Worm (Caenorhabditis elegans) whole organism, late embryonic: ENCODE data around the gene D1014.2.

Source experiments
- T23F11.4 ChIP-seq: fragments of 200-800 bp; sonication (Bioruptor generic); optimal IDR thresholded peaks from 2 replicates; lab custom pipeline; 2018; ENCODE audit warnings: mild to moderate bottlenecking, missing genetic modification characterization, missing compliant biosample characterization
- ahr-1 ChIP-seq: sonication (generic microtip); optimal IDR thresholded peaks from 2 replicates; lab custom pipeline; 2016; ENCODE audit warnings: missing genetic modification characterization, missing compliant biosample characterization
- ama-1 ChIP-seq: fragments of 150-350 bp; optimal IDR thresholded peaks from 2 replicates; lab custom pipeline; 2014
- ceh-14 ChIP-seq: sonication (generic microtip); optimal IDR thresholded peaks from 2 replicates; lab custom pipeline; 2016; ENCODE audit warnings: missing genotype, missing genetic modification characterization, missing compliant biosample characterization
- ceh-19 ChIP-seq: fragments of 200-800 bp; sonication (Bioruptor generic); optimal IDR thresholded peaks from 2 replicates; lab custom pipeline; 2018; ENCODE audit warnings: mild to moderate bottlenecking, missing genetic modification characterization, missing compliant biosample characterization
- ceh-2 ChIP-seq: sonication (generic microtip); optimal IDR thresholded peaks from 2 replicates; lab custom pipeline; 2016; ENCODE audit warnings: missing genotype, missing genetic modification characterization, missing compliant biosample characterization
- ceh-30 ChIP-seq: fragments of 150-350 bp; optimal IDR thresholded peaks from 2 replicates; lab custom pipeline; 2014; ENCODE audit warnings: missing biosample characterization, missing genetic modification characterization
- ceh-31 ChIP-seq: sonication (generic microtip); optimal IDR thresholded peaks from 2 replicates; lab custom pipeline; 2016; ENCODE audit warnings: missing genetic modification characterization, missing compliant biosample characterization
- ceh-45 ChIP-seq: fragments of 200-800 bp; sonication (Bioruptor generic); IDR thresholded peaks from 2 replicates; pipeline ENCODE4 v1.3.6; 2022; ENCODE audit warnings: missing genetic modification reagents, missing genetic modification characterization, missing compliant biosample characterization
- ceh-48 ChIP-seq: sonication (generic microtip); optimal IDR thresholded peaks from 2 replicates; lab custom pipeline; 2016; ENCODE audit warnings: missing genetic modification characterization, inconsistent platforms, missing compliant biosample characterization
- ceh-6 ChIP-seq: fragments of 200-800 bp; sonication (Bioruptor generic); optimal IDR thresholded peaks from 2 replicates; lab custom pipeline; 2018; ENCODE audit warnings: mild to moderate bottlenecking, missing genetic modification characterization, missing compliant biosample characterization
- dmd-4 ChIP-seq: sonication (generic microtip); optimal IDR thresholded peaks from 2 replicates; lab custom pipeline; 2016; ENCODE audit warnings: borderline replicate concordance, missing genetic modification characterization, missing compliant biosample characterization
- dve-1 ChIP-seq: sonication (generic microtip); optimal IDR thresholded peaks from 2 replicates; lab custom pipeline; 2017; ENCODE audit warnings: antibody characterized with exemption, mild to moderate bottlenecking, missing genetic modification characterization, missing compliant biosample characterization
- elt-2 ChIP-seq: sonication (generic microtip); optimal IDR thresholded peaks from 2 replicates; lab custom pipeline; 2016; ENCODE audit warnings: missing genetic modification reagents, missing genetic modification characterization, missing compliant biosample characterization
- elt-4 ChIP-seq: sonication (generic microtip); optimal IDR thresholded peaks from 2 replicates; lab custom pipeline; 2016; ENCODE audit warnings: missing genetic modification characterization, missing compliant biosample characterization
- eyg-1 ChIP-seq: sonication (generic microtip); optimal IDR thresholded peaks from 2 replicates; lab custom pipeline; 2016; ENCODE audit warnings: missing genotype, missing genetic modification characterization, missing compliant biosample characterization
- fax-1 ChIP-seq: sonication (generic microtip); optimal IDR thresholded peaks from 2 replicates; lab custom pipeline; 2016; ENCODE audit warnings: missing genotype, missing genetic modification characterization, missing compliant biosample characterization
- hlh-30 ChIP-seq: sonication (generic microtip); optimal IDR thresholded peaks from 2 replicates; lab custom pipeline; 2017; ENCODE audit warnings: antibody characterized with exemption, missing genetic modification characterization, missing compliant biosample characterization; ENCODE audit not compliant: insufficient read depth
- hlh-6 ChIP-seq: sonication (generic microtip); optimal IDR thresholded peaks from 2 replicates; lab custom pipeline; 2016; ENCODE audit warnings: missing genotype, missing genetic modification characterization, missing compliant biosample characterization
- hlh-8 ChIP-seq: sonication (generic microtip); optimal IDR thresholded peaks from 2 replicates; lab custom pipeline; 2016; ENCODE audit warnings: missing genotype, missing genetic modification characterization, missing compliant biosample characterization
- lin-11 ChIP-seq: fragments of 200-800 bp; sonication (Bioruptor generic); optimal IDR thresholded peaks from 2 replicates; lab custom pipeline; 2018; ENCODE audit warnings: mild to moderate bottlenecking, missing genetic modification characterization, missing compliant biosample characterization
- mec-3 ChIP-seq: sonication (generic microtip); optimal IDR thresholded peaks from 2 replicates; lab custom pipeline; 2016; ENCODE audit warnings: borderline replicate concordance, missing genetic modification characterization, missing compliant biosample characterization
- nfya-1 ChIP-seq: sonication (generic microtip); optimal IDR thresholded peaks from 2 replicates; lab custom pipeline; 2017; ENCODE audit warnings: missing genetic modification characterization, mild to moderate bottlenecking, missing compliant biosample characterization, antibody characterized with exemption, moderate library complexity
- nhr-11 ChIP-seq: fragments of 150-350 bp; optimal IDR thresholded peaks from 2 replicates; lab custom pipeline; 2014; ENCODE audit warnings: missing biosample characterization, missing genetic modification characterization
- nhr-232 ChIP-seq: sonication (generic microtip); optimal IDR thresholded peaks from 2 replicates; lab custom pipeline; 2016; ENCODE audit warnings: missing genetic modification characterization, missing compliant biosample characterization
- pag-3 ChIP-seq: sonication (generic microtip); optimal IDR thresholded peaks from 2 replicates; lab custom pipeline; 2016; ENCODE audit warnings: missing compliant biosample characterization, missing genetic modification characterization, borderline replicate concordance
- pros-1 ChIP-seq: fragments of 150-350 bp; optimal IDR thresholded peaks from 2 replicates; lab custom pipeline; 2014; ENCODE audit warnings: missing biosample characterization, missing genetic modification reagents, missing genetic modification characterization
- ref-2 ChIP-seq: sonication (generic microtip); optimal IDR thresholded peaks from 2 replicates; lab custom pipeline; 2016; ENCODE audit warnings: missing genetic modification characterization, missing compliant biosample characterization
- rnt-1 ChIP-seq: sonication (generic microtip); optimal IDR thresholded peaks from 2 replicates; lab custom pipeline; 2016; ENCODE audit warnings: missing genetic modification characterization, missing compliant biosample characterization
- sox-2 ChIP-seq: fragments of 200-800 bp; sonication (Bioruptor generic); IDR thresholded peaks from 2 replicates; pipeline ENCODE4 v1.3.6; 2022; ENCODE audit warnings: missing genetic modification reagents, missing genetic modification characterization, missing compliant biosample characterization
- tbx-7 ChIP-seq: sonication (generic microtip); optimal IDR thresholded peaks from 2 replicates; lab custom pipeline; 2016; ENCODE audit warnings: missing genotype, missing genetic modification characterization, missing compliant biosample characterization
- unc-3 ChIP-seq, 2 experiments: fragments of 200-800 bp in 1 of 2; sonication (Bioruptor generic) in 1 of 2; sonication (generic microtip) in 1 of 2; conservative IDR thresholded peaks in 1 of 2; optimal IDR thresholded peaks in 1 of 2; 2 replicates each; pipeline versions ENCODE4 v1.3.6 to Lab custom; 2016 to 2022; ENCODE audit warnings: missing compliant biosample characterization in 2 of 2, missing genetic modification characterization in 2 of 2, missing genetic modification reagents in 1 of 2
- unc-55 ChIP-seq: sonication (generic microtip); optimal IDR thresholded peaks from 2 replicates; lab custom pipeline; 2017; ENCODE audit warnings: missing biosample characterization, missing genetic modification reagents, missing genetic modification characterization
- zip-5 ChIP-seq: sonication (generic microtip); optimal IDR thresholded peaks from 2 replicates; lab custom pipeline; 2016; ENCODE audit warnings: missing genetic modification characterization, missing compliant biosample characterization

Gene D1014.2

ce11 chrV:8117964-8118363, 25.7 kb upstream of the D1014.2 start, which contains the start of gene D1014.7:
TSS of gene D1014.7 (plus strand) at chrV:8118264.
- TF ChIP-seq zip-5: no peak
- no peak for TF ChIP-seq hlh-8 (tag; lab: Kevin White, UChicago)
- TF ChIP-seq elt-4: no peak
- no peak for TF ChIP-seq ceh-30
- TF ChIP-seq ceh-45 (GFP tag; lab: Robert Waterston, UW): no peak
- TF ChIP-seq ceh-19 (GFP tag; lab: Kevin White, UChicago): no peak
- no peak for TF ChIP-seq dmd-4 (tag; lab: Kevin White, UChicago)
- TF ChIP-seq ceh-48 (tag; lab: Kevin White, UChicago): no peak
- no peak for TF ChIP-seq ama-1 (lab: Kevin White, UChicago)

- TF ChIP-seq hlh-6 (tag; lab: Kevin White, UChicago) (no peak), dmd-4 (tag; lab: Kevin White, UChicago) (no peak), dve-1 (tag; lab: Kevin White, UChicago) (no peak)
These were observed 22.8 kb upstream of the D1014.2 start, which contains the start of gene D1014.6 for ce11 chrV:8120868-8121267. TSS of gene D1014.6 (plus strand) at chrV:8121168.

- TF ChIP-seq ceh-48 (tag; lab: Kevin White, UChicago) (no peak), mec-3 (no peak), ceh-19 (GFP tag; lab: Kevin White, UChicago) (no peak), pag-3 (tag; lab: Kevin White, UChicago) (no peak), hlh-8 (tag; lab: Kevin White, UChicago) (no peak), sox-2 (GFP tag; lab: Robert Waterston, UW) (no peak), hlh-30 (tag; lab: Kevin White, UChicago) (no peak), ceh-31 (no peak), unc-3 (GFP tag; conservative IDR thresholded peaks at IDR 0.05; lab: Robert Waterston, UW) (no peak), unc-3 (tag; optimal IDR thresholded peaks at IDR 0.05; lab: Kevin White, UChicago) (no peak), eyg-1 (tag; lab: Kevin White, UChicago) (no peak), ceh-14 (tag; lab: Kevin White, UChicago) (no peak), fax-1 (tag; lab: Kevin White, UChicago) (no peak), elt-2 (tag; lab: Kevin White, UChicago) (no peak), nhr-11 (tag; lab: Kevin White, UChicago) (no peak), T23F11.4 (GFP tag; lab: Kevin White, UChicago) (no peak), ceh-2 (tag; lab: Kevin White, UChicago) (no peak)
These were observed 20.3 kb upstream of the D1014.2 start, which contains the start of gene D1014.5 for ce11 chrV:8123384-8123783. TSS of gene D1014.5 (plus strand) at chrV:8123684.

- TF ChIP-seq fax-1 (tag; lab: Kevin White, UChicago) (no peak), eyg-1 (tag; lab: Kevin White, UChicago) (no peak), nfya-1 (no peak), elt-4 (no peak), T23F11.4 (GFP tag; lab: Kevin White, UChicago) (no peak), hlh-6 (tag; lab: Kevin White, UChicago) (no peak), nhr-232 (no peak), lin-11 (no peak), ceh-45 (GFP tag; lab: Robert Waterston, UW) (no peak), nhr-11 (tag; lab: Kevin White, UChicago) (no peak), rnt-1 (tag; lab: Kevin White, UChicago) (no peak), pros-1 (tag; lab: Kevin White, UChicago) (no peak), ceh-6 (GFP tag; lab: Kevin White, UChicago) (no peak), mec-3 (no peak)
- TF ChIP-seq, all 69 proteins: peak for 0
These were observed 14.5 kb upstream of the D1014.2 start, which contains the start of gene spr-1 for ce11 chrV:8129252-8129651. TSS of gene spr-1 (minus strand) at chrV:8129352.

ce11 chrV:8129719-8130118, 14.0 kb upstream of the D1014.2 start:
- TF ChIP-seq rnt-1 (tag; lab: Kevin White, UChicago) (no peak), tbx-7 (tag; lab: Kevin White, UChicago) (no peak), ahr-1 (tag; lab: Kevin White, UChicago) (no peak), ref-2 (tag; lab: Kevin White, UChicago) (no peak), nhr-232 (no peak), zip-5 (no peak), lin-11 (no peak), pag-3 (tag; lab: Kevin White, UChicago) (no peak), ceh-45 (GFP tag; lab: Robert Waterston, UW) (no peak), unc-55 (GFP tag; lab: Kevin White, UChicago) (no peak)
